Worm (Caenorhabditis elegans): ENCODE results near the gene F13A7.1.

DNA sequence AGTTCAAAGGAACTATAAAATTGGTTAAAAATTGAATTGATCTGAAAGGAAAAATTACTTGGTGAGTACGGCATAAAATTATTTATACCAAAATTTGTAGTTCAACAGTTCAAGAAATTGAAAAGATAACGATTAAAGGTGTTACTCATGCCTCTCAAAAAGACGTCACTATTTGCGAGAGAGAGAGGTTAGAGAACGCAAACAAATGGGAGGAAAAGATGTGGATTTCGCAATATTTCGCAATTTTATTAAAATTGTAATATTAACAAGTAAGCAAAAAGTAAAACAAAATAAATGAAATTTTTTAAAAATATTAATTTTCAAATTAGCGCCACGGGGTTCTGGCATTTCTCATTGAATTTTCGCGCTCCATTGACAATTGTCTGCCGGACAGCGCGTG, 17.4 kb upstream of the F13A7.1 start, which contains the start of gene F13A7.11:
- no peak for TF ChIP-seq snpc-4 (tag; optimal IDR thresholded peaks at IDR 0.05)
- TF ChIP-seq sup-37 (GFP tag; optimal IDR thresholded peaks at IDR 0.05) = no peak
- TF ChIP-seq jun-1 (tag; optimal IDR thresholded peaks at IDR 0.05) = no peak
- no peak for TF ChIP-seq sox-4 (tag; optimal IDR thresholded peaks at IDR 0.05)
- TF ChIP-seq aly-2 (tag; optimal IDR thresholded peaks at IDR 0.05) = no peak
- no peak for TF ChIP-seq nhr-11 (tag; optimal IDR thresholded peaks at IDR 0.05)
- no peak for TF ChIP-seq mep-1 (tag; optimal IDR thresholded peaks at IDR 0.05)
- TF ChIP-seq lsy-2 (tag; optimal IDR thresholded peaks at IDR 0.05) = no peak

Measured in whole organism, L1 larva.